Fruit fly (Drosophila melanogaster) Kc167 (cell line): Measurements from ENCODE around the gene fax.

ENCODE experiments used
- Myc ChIP-seq: fragments of >200 bp; optimal IDR thresholded peaks from 2 replicates; lab custom pipeline; 2017; ENCODE audit warnings: missing external identifiers
- Sin3A ChIP-seq: fragments of >200 bp; optimal IDR thresholded peaks from 2 replicates; lab custom pipeline; 2018; ENCODE audit warnings: missing external identifiers
- h ChIP-seq: fragments of >200 bp; optimal IDR thresholded peaks from 3 replicates; lab custom pipeline; 2018; ENCODE audit warnings: missing external identifiers
- insv ChIP-seq: fragments of >200 bp; optimal IDR thresholded peaks from 3 replicates; lab custom pipeline; 2018; ENCODE audit warnings: missing external identifiers
- psq ChIP-seq: fragments of >200 bp; optimal IDR thresholded peaks from 2 replicates; lab custom pipeline; 2017; ENCODE audit warnings: missing external identifiers
- ttk ChIP-seq: sonication (Bioruptor generic); optimal IDR thresholded peaks from 2 replicates; lab custom pipeline; 2017; ENCODE audit warnings: missing external identifiers

Gene fax

dm6 chr3L:16390793-16391192 is 20.8 kb downstream of the fax start:
- TF ChIP-seq Sin3A (no peak), Myc (lab: Kevin White, UChicago) (no peak), ttk (no peak)

- TF ChIP-seq Myc (lab: Kevin White, UChicago) (no peak), psq (lab: Kevin White, UChicago) (no peak), ttk (no peak), Sin3A (no peak), h (lab: Kevin White, UChicago) (no peak), insv (no peak)
These were observed 25.6 kb downstream of the fax start, which contains the start of the genes Agpat3 and RAF2 for dm6 chr3L:16385880-16386584. TSS of gene Agpat3 (minus strand) at chr3L:16385957. TSS of gene RAF2 (plus strand) at chr3L:16386327.

- TF ChIP-seq insv (no peak), Myc (lab: Kevin White, UChicago) (no peak), h (lab: Kevin White, UChicago) (no peak), psq (lab: Kevin White, UChicago) (no peak), ttk (no peak), Sin3A (no peak)
These were observed 26.3 kb downstream of the fax start for dm6 chr3L:16385252-16385879.

- TF ChIP-seq Myc (lab: Kevin White, UChicago) (no peak), ttk (no peak), psq (lab: Kevin White, UChicago) (no peak), insv (no peak), Sin3A (no peak), h (lab: Kevin White, UChicago) (no peak)
These were observed 27.4 kb downstream of the fax start for dm6 chr3L:16384145-16384705.

- TF ChIP-seq insv (no peak), ttk (no peak), Sin3A (no peak), psq (lab: Kevin White, UChicago) (no peak), Myc (lab: Kevin White, UChicago) (no peak), h (lab: Kevin White, UChicago) (no peak)
These were observed 28.6 kb downstream of the fax start for dm6 chr3L:16383056-16383455.

dm6 chr3L:16381184-16381797 is 30.3 kb downstream of the fax start, which contains the start of gene Agpat4:
TSS of gene Agpat4 (minus strand) at chr3L:16381570.
- no peak for TF ChIP-seq insv

dm6 chr3L:16380770-16381169 is 30.9 kb downstream of the fax start:
- TF ChIP-seq insv = no peak

- TF ChIP-seq ttk = no peak
- no peak for TF ChIP-seq h (lab: Kevin White, UChicago)
- no peak for TF ChIP-seq insv
- TF ChIP-seq psq (lab: Kevin White, UChicago) = no peak
- TF ChIP-seq Sin3A = no peak
- no peak for TF ChIP-seq Myc (lab: Kevin White, UChicago)
These were observed 33.6 kb downstream of the fax start, which contains the start of gene roq for dm6 chr3L:16377768-16378764. TSS of gene roq (minus strand) at chr3L:16378566.

dm6 chr3L:16369526-16369925 is 42.1 kb downstream of the fax start, which contains the start of gene CG18814:
TSS of gene CG18814 (plus strand) at chr3L:16369826.
- TF ChIP-seq Myc (lab: Kevin White, UChicago) = no peak
- TF ChIP-seq insv = no peak
- TF ChIP-seq h (lab: Kevin White, UChicago) = no peak
- TF ChIP-seq Sin3A = no peak
- no peak for TF ChIP-seq ttk
- no peak for TF ChIP-seq psq (lab: Kevin White, UChicago)

- no peak for TF ChIP-seq insv
- no peak for TF ChIP-seq Myc (lab: Kevin White, UChicago)
- TF ChIP-seq h (lab: Kevin White, UChicago) = no peak
- no peak for TF ChIP-seq psq (lab: Kevin White, UChicago)
- TF ChIP-seq ttk = no peak
- no peak for TF ChIP-seq Sin3A
These were observed 43.4 kb downstream of the fax start, which contains the start of gene CG4842 for dm6 chr3L:16368199-16368598. TSS of gene CG4842 (plus strand) at chr3L:16368389.

dm6 chr3L:16367240-16367639 is 44.4 kb downstream of the fax start, which contains the start of gene Cpr72Ec:
TSS of gene Cpr72Ec (minus strand) at chr3L:16367340.
- TF ChIP-seq Sin3A (no peak), Myc (lab: Kevin White, UChicago) (no peak), ttk (no peak)

- no peak for TF ChIP-seq ttk
- TF ChIP-seq Myc (lab: Kevin White, UChicago) = no peak
- TF ChIP-seq psq (lab: Kevin White, UChicago) = no peak
- TF ChIP-seq Sin3A = no peak
- TF ChIP-seq h (lab: Kevin White, UChicago) = no peak
- TF ChIP-seq insv = no peak
These were observed 47.0 kb downstream of the fax start, which contains the start of gene Cpr72Eb for dm6 chr3L:16364599-16364998. TSS of gene Cpr72Eb (plus strand) at chr3L:16364899.
